Worm (Caenorhabditis elegans) whole organism, L1 larva: ENCODE data around the gene gur-5.
A peak's percentile ranks its signal among the peaks of the same experiment; 100 is the strongest.

Experiments used
- C16A3.4 ChIP-seq: fragments of 150-350 bp; optimal IDR thresholded peaks from 2 replicates; lab custom pipeline; 2014; ENCODE audit warnings: missing biosample characterization, missing genetic modification characterization
- Y116A8C.19 ChIP-seq: sonication (generic microtip); optimal IDR thresholded peaks from 2 replicates; lab custom pipeline; 2016; ENCODE audit warnings: missing compliant biosample characterization, missing genetic modification characterization, borderline replicate concordance
- aha-1 ChIP-seq: fragments of 150-350 bp; optimal IDR thresholded peaks from 2 replicates; lab custom pipeline; 2014; ENCODE audit warnings: missing biosample characterization, missing genetic modification characterization
- aly-2 ChIP-seq: fragments of 150-350 bp; optimal IDR thresholded peaks from 2 replicates; lab custom pipeline; 2014; ENCODE audit warnings: missing biosample characterization, missing genetic modification characterization
- ama-1 ChIP-seq: fragments of 150-350 bp; optimal IDR thresholded peaks from 2 replicates; lab custom pipeline; 2014
- ceh-63 ChIP-seq: fragments of 200-800 bp; sonication (Bioruptor generic); optimal IDR thresholded peaks from 2 replicates; lab custom pipeline; 2018; ENCODE audit warnings: mild to moderate bottlenecking, missing genetic modification characterization, missing compliant biosample characterization
- ceh-82 ChIP-seq, 3 experiments: fragments of 150-350 bp in 1 of 3; sonication (generic microtip) in 2 of 3; optimal IDR thresholded peaks; 2 replicates each; lab custom pipeline; 2014 to 2017; ENCODE audit warnings: missing biosample characterization in 3 of 3, missing genetic modification characterization in 3 of 3
- ceh-88 ChIP-seq: fragments of 200-800 bp; sonication (Bioruptor generic); IDR thresholded peaks from 2 replicates; pipeline ENCODE4 v1.3.6; 2022; ENCODE audit warnings: missing genetic modification characterization, missing compliant biosample characterization
- ces-1 ChIP-seq: fragments of 150-350 bp; optimal IDR thresholded peaks from 2 replicates; lab custom pipeline; 2014; ENCODE audit warnings: missing biosample characterization, missing genetic modification reagents, missing genetic modification characterization
- dpl-1 ChIP-seq, 3 experiments: fragments of 150-350 bp in 2 of 3; sonication (generic microtip) in 1 of 3; optimal IDR thresholded peaks; 2 replicates each; lab custom pipeline; 2014 to 2017; ENCODE audit warnings: missing biosample characterization in 3 of 3, missing genetic modification characterization in 3 of 3, missing genetic modification reagents in 3 of 3
- dsc-1 ChIP-seq: sonication (generic microtip); optimal IDR thresholded peaks from 2 replicates; lab custom pipeline; 2016; ENCODE audit warnings: mild to moderate bottlenecking, missing genetic modification characterization, missing compliant biosample characterization
- efl-1 ChIP-seq, 4 experiments: fragments of 150-350 bp; optimal IDR thresholded peaks in 3 of 4; peaks in 1 of 4; 1 replicate in 1 of 4; 2 replicates in 3 of 4; lab custom pipeline; 2014; ENCODE audit warnings: missing biosample characterization in 2 of 4, missing genetic modification characterization in 2 of 4, missing genetic modification reagents in 2 of 4
- egl-13 ChIP-seq: sonication (generic microtip); optimal IDR thresholded peaks from 2 replicates; lab custom pipeline; 2016; ENCODE audit warnings: missing genotype, missing genetic modification reagents, missing genetic modification characterization, missing compliant biosample characterization
- elt-2 ChIP-seq: sonication (generic microtip); optimal IDR thresholded peaks from 2 replicates; lab custom pipeline; 2016; ENCODE audit warnings: missing genetic modification characterization, mild to moderate bottlenecking, inconsistent platforms, missing compliant biosample characterization, missing genetic modification reagents
- elt-3 ChIP-seq, 6 experiments: fragments of 150-350 bp in 1 of 6; sonication (generic microtip); optimal IDR thresholded peaks; 2 replicates each; lab custom pipeline; 2017 to 2018; ENCODE audit warnings: missing biosample characterization in 6 of 6, missing genetic modification characterization in 6 of 6, inconsistent platforms in 1 of 6
- ets-5 ChIP-seq: fragments of 200-800 bp; sonication (Bioruptor generic); IDR thresholded peaks from 2 replicates; pipeline ENCODE4 v1.3.6; 2022; ENCODE audit warnings: missing genetic modification characterization, missing compliant biosample characterization
- fkh-10 ChIP-seq: sonication (generic microtip); optimal IDR thresholded peaks from 2 replicates; lab custom pipeline; 2017; ENCODE audit warnings: missing biosample characterization, missing genetic modification reagents, missing genetic modification characterization
- fkh-4 ChIP-seq: sonication (generic microtip); optimal IDR thresholded peaks from 2 replicates; lab custom pipeline; 2016; ENCODE audit warnings: missing compliant biosample characterization, missing genetic modification characterization, borderline replicate concordance
- fkh-8 ChIP-seq: sonication (generic microtip); optimal IDR thresholded peaks from 2 replicates; lab custom pipeline; 2016; ENCODE audit warnings: mild to moderate bottlenecking, missing genetic modification characterization, missing compliant biosample characterization
- hlh-17 ChIP-seq: fragments of 200-800 bp; sonication (Bioruptor generic); optimal IDR thresholded peaks from 2 replicates; lab custom pipeline; 2018; ENCODE audit warnings: missing genetic modification characterization, mild to moderate bottlenecking, missing compliant biosample characterization, moderate library complexity, borderline replicate concordance
- hlh-4 ChIP-seq: sonication (generic microtip); optimal IDR thresholded peaks from 2 replicates; lab custom pipeline; 2016; ENCODE audit warnings: mild to moderate bottlenecking, missing genetic modification characterization, missing compliant biosample characterization
- isw-1 ChIP-seq: fragments of 200-800 bp; sonication (Bioruptor generic); IDR thresholded peaks from 2 replicates; pipeline ENCODE4 v1.3.6; 2022; ENCODE audit warnings: missing genetic modification characterization, missing compliant biosample characterization
- lin-15B ChIP-seq: fragments of 150-350 bp; sonication (generic microtip); optimal IDR thresholded peaks from 3 replicates; lab custom pipeline; 2014; ENCODE audit warnings: missing biosample characterization, missing genetic modification characterization
- lir-3 ChIP-seq: sonication (generic microtip); optimal IDR thresholded peaks from 2 replicates; lab custom pipeline; 2016; ENCODE audit warnings: mild to moderate bottlenecking, missing genetic modification characterization, moderate library complexity, missing compliant biosample characterization; ENCODE audit not compliant: poor library complexity
- lsy-2 ChIP-seq, 2 experiments: fragments of 150-350 bp; optimal IDR thresholded peaks; 2 replicates each; lab custom pipeline; 2014; ENCODE audit warnings: missing biosample characterization in 2 of 2, missing genetic modification characterization in 2 of 2
- mab-9 ChIP-seq: fragments of 200-800 bp; sonication (Bioruptor generic); IDR thresholded peaks from 2 replicates; pipeline ENCODE4 v1.3.6; 2022; ENCODE audit warnings: missing genetic modification reagents, missing genetic modification characterization, missing compliant biosample characterization
- mdl-1 ChIP-seq, 2 experiments: fragments of 150-350 bp; optimal IDR thresholded peaks; 2 replicates each; lab custom pipeline; 2014 to 2017; ENCODE audit warnings: missing biosample characterization in 2 of 2, missing genetic modification characterization in 2 of 2, inconsistent platforms in 1 of 2
- mef-2 ChIP-seq: fragments of 150-350 bp; optimal IDR thresholded peaks from 2 replicates; lab custom pipeline; 2014; ENCODE audit warnings: missing biosample characterization, missing genetic modification characterization
- nhr-11 ChIP-seq: fragments of 150-350 bp; optimal IDR thresholded peaks from 2 replicates; lab custom pipeline; 2014; ENCODE audit warnings: missing biosample characterization, missing genetic modification characterization
- nhr-12 ChIP-seq: sonication (generic microtip); optimal IDR thresholded peaks from 2 replicates; lab custom pipeline; 2017; ENCODE audit warnings: missing biosample characterization, missing genetic modification characterization
- nhr-20 ChIP-seq: sonication (generic microtip); optimal IDR thresholded peaks from 2 replicates; lab custom pipeline; 2016; ENCODE audit warnings: mild to moderate bottlenecking, missing genetic modification characterization, missing compliant biosample characterization
- nhr-237 ChIP-seq: fragments of 150-350 bp; optimal IDR thresholded peaks from 2 replicates; lab custom pipeline; 2014; ENCODE audit warnings: missing biosample characterization, missing genetic modification characterization
- nhr-28 ChIP-seq: fragments of 150-350 bp; optimal IDR thresholded peaks from 2 replicates; lab custom pipeline; 2014; ENCODE audit warnings: missing biosample characterization, missing genetic modification characterization
- nhr-47 ChIP-seq: sonication (generic microtip); optimal IDR thresholded peaks from 2 replicates; lab custom pipeline; 2016; ENCODE audit warnings: mild to moderate bottlenecking, missing genetic modification characterization, moderate library complexity, missing compliant biosample characterization
- nhr-76 ChIP-seq: sonication (generic microtip); optimal IDR thresholded peaks from 2 replicates; lab custom pipeline; 2017; ENCODE audit warnings: missing biosample characterization, missing genetic modification characterization
- nhr-77 ChIP-seq: fragments of 150-350 bp; optimal IDR thresholded peaks from 2 replicates; lab custom pipeline; 2014; ENCODE audit warnings: missing biosample characterization, missing genetic modification characterization
- nhr-84 ChIP-seq: sonication (generic microtip); optimal IDR thresholded peaks from 2 replicates; lab custom pipeline; 2017; ENCODE audit warnings: missing biosample characterization, missing genetic modification characterization
- pag-3 ChIP-seq: sonication (generic microtip); optimal IDR thresholded peaks from 2 replicates; lab custom pipeline; 2017; ENCODE audit warnings: missing genetic modification characterization, mild to moderate bottlenecking, missing compliant biosample characterization, antibody characterized with exemption, borderline replicate concordance; ENCODE audit not compliant: insufficient read depth
- rnt-1 ChIP-seq: sonication (generic microtip); optimal IDR thresholded peaks from 2 replicates; lab custom pipeline; 2016; ENCODE audit warnings: mild to moderate bottlenecking, missing genetic modification characterization, moderate library complexity, missing compliant biosample characterization
- skn-1 ChIP-seq: fragments of 150-350 bp; optimal IDR thresholded peaks from 2 replicates; lab custom pipeline; 2014; ENCODE audit warnings: missing biosample characterization, missing genetic modification characterization
- snpc-4 ChIP-seq: fragments of 150-350 bp; optimal IDR thresholded peaks from 2 replicates; lab custom pipeline; 2014; ENCODE audit warnings: missing biosample characterization, missing genetic modification characterization
- snu-23 ChIP-seq: sonication (generic microtip); optimal IDR thresholded peaks from 2 replicates; lab custom pipeline; 2016; ENCODE audit warnings: missing genetic modification characterization, missing compliant biosample characterization
- sox-4 ChIP-seq: sonication (generic microtip); optimal IDR thresholded peaks from 2 replicates; lab custom pipeline; 2016; ENCODE audit warnings: missing genetic modification characterization, missing compliant biosample characterization
- swsn-7 ChIP-seq: sonication (generic microtip); optimal IDR thresholded peaks from 2 replicates; lab custom pipeline; 2016; ENCODE audit warnings: missing genetic modification characterization, missing compliant biosample characterization
- tlp-1 ChIP-seq: fragments of 150-350 bp; optimal IDR thresholded peaks from 2 replicates; lab custom pipeline; 2014; ENCODE audit warnings: missing biosample characterization, missing genetic modification characterization
- unc-30 ChIP-seq: sonication (generic microtip); optimal IDR thresholded peaks from 2 replicates; lab custom pipeline; 2017; ENCODE audit warnings: missing biosample characterization, missing genetic modification characterization
- unc-98 ChIP-seq: fragments of 200-800 bp; sonication (Bioruptor generic); IDR thresholded peaks from 2 replicates; pipeline ENCODE4 v1.3.6; 2022; ENCODE audit warnings: missing genetic modification characterization, missing compliant biosample characterization
- vab-15 ChIP-seq: sonication (generic microtip); optimal IDR thresholded peaks from 2 replicates; lab custom pipeline; 2017; ENCODE audit warnings: missing genotype, mild to moderate bottlenecking, missing genetic modification characterization, missing compliant biosample characterization
- zag-1 ChIP-seq: fragments of 150-350 bp; optimal IDR thresholded peaks from 2 replicates; lab custom pipeline; 2014; ENCODE audit warnings: missing biosample characterization, missing genetic modification characterization
- zip-4 ChIP-seq: fragments of 200-800 bp; sonication (Bioruptor generic); optimal IDR thresholded peaks from 2 replicates; lab custom pipeline; 2018; ENCODE audit warnings: mild to moderate bottlenecking, missing genetic modification characterization, moderate library complexity, missing compliant biosample characterization
- ztf-4 ChIP-seq: fragments of 150-350 bp; optimal IDR thresholded peaks from 2 replicates; lab custom pipeline; 2014; ENCODE audit warnings: missing biosample characterization, missing genetic modification characterization

gur-5 gene

ce11 chrII:5291051-5291450, 5.9 kb downstream of the gur-5 start (continued):
- TF ChIP-seq unc-98: no peak

- TF ChIP-seq Y116A8C.19 (tag; lab: Kevin White, UChicago) (no peak), sox-4 (tag; lab: Kevin White, UChicago) (no peak), ceh-63 (GFP tag; lab: Kevin White, UChicago) (no peak), nhr-12 (no peak), nhr-20 (peak; percentile 46), isw-1 (no peak), elt-2 (tag; lab: Kevin White, UChicago) (peak; percentile 37), hlh-4 (tag; lab: Kevin White, UChicago) (no peak), swsn-7 (tag; lab: Kevin White, UChicago) (peak; percentile 55), zag-1 (tag; lab: Kevin White, UChicago) (no peak), nhr-47 (tag; lab: Kevin White, UChicago) (peak; percentile 71), snu-23 (GFP tag; lab: Kevin White, UChicago) (peak; percentile 80), ama-1 (lab: Kevin White, UChicago) (no peak), fkh-8 (tag; lab: Kevin White, UChicago) (peak; percentile 40), lsy-2 (tag; optimal IDR thresholded peaks at IDR 0.05; lab: Kevin White, UChicago) (peak; percentile 49 to 76), tlp-1 (tag; lab: Kevin White, UChicago) (no peak), mab-9 (no peak), nhr-77 (tag; lab: Kevin White, UChicago) (peak; percentile 26), mef-2 (tag; lab: Kevin White, UChicago) (no peak), nhr-76 (tag; lab: Kevin White, UChicago) (no peak), snpc-4 (peak; percentile 33), ets-5 (GFP tag; lab: Robert Waterston, UW) (no peak), lin-15B (no peak), lir-3 (tag; lab: Kevin White, UChicago) (peak; percentile 28), ceh-82 (tag; optimal IDR thresholded peaks at IDR 0.05; lab: Kevin White, UChicago) (peak in 1 of 3 experiments; percentile 39), aly-2 (tag; lab: Kevin White, UChicago) (no peak), nhr-28 (no peak), ceh-88 (GFP tag; lab: Robert Waterston, UW) (no peak), C16A3.4 (tag; lab: Kevin White, UChicago) (peak; percentile 71), ztf-4 (tag; lab: Kevin White, UChicago) (no peak), nhr-11 (tag; lab: Kevin White, UChicago) (no peak), ces-1 (no peak), nhr-237 (tag; lab: Kevin White, UChicago) (no peak), vab-15 (tag; lab: Kevin White, UChicago) (no peak), fkh-4 (tag; lab: Kevin White, UChicago) (no peak), unc-30 (tag; lab: Kevin White, UChicago) (no peak), hlh-17 (GFP tag; lab: Kevin White, UChicago) (no peak), dpl-1 (GFP tag; optimal IDR thresholded peaks at IDR 0.05; lab: Kevin White, UChicago) (peak; percentile 15 to 47 (median 20)), skn-1 (tag; lab: Kevin White, UChicago) (peak; percentile 25), fkh-10 (GFP tag; lab: Kevin White, UChicago) (no peak), elt-3 (tag; optimal IDR thresholded peaks at IDR 0.05; lab: Kevin White, UChicago) (peak in 1 of 6 experiments; percentile 56), pag-3 (tag; lab: Kevin White, UChicago) (no peak), mdl-1 (tag; optimal IDR thresholded peaks at IDR 0.05; lab: Kevin White, UChicago) (peak in 1 of 2 experiments; percentile 47), egl-13 (tag; lab: Kevin White, UChicago) (peak; percentile 9), dsc-1 (tag; lab: Kevin White, UChicago) (peak; percentile 34), efl-1 (optimal IDR thresholded peaks at IDR 0.05; lab: Kevin White, UChicago) (peak; percentile 27 to 49), efl-1 (GFP tag; optimal IDR thresholded peaks at IDR 0.05 in 1 of 2; lab: Kevin White, UChicago) (peak; percentile 36 to 85), rnt-1 (tag; lab: Kevin White, UChicago) (peak; percentile 48), zip-4 (no peak), nhr-84 (tag; lab: Kevin White, UChicago) (no peak), aha-1 (tag; lab: Kevin White, UChicago) (no peak)
Observed at ce11 chrII:5292226-5292752, 7.2 kb downstream of the gur-5 start, which contains the start of gene ZK622.4. Gene ZK622.4, plus strand, starts transcription at chrII:5292702.
